Fruit fly (Drosophila melanogaster) whole organism, embryonic: ENCODE data around the gene SCaMC.

Experiments used
- Ada2b ChIP-seq: fragments of 200-800 bp; sonication (Bioruptor generic); IDR thresholded peaks from 2 replicates; pipeline ENCODE4 v1.3.6; 2022; ENCODE audit warnings: missing biosample characterization, missing genetic modification characterization
- B-H1 ChIP-seq: fragments of 200-800 bp; sonication (Bioruptor generic); IDR thresholded peaks from 3 replicates; pipeline ENCODE4 v1.3.6; 2022; ENCODE audit warnings: missing biosample characterization, missing genetic modification characterization
- CG11456 ChIP-seq: fragments of 200-800 bp; sonication (Bioruptor generic); IDR thresholded peaks from 3 replicates; pipeline ENCODE4 v1.3.6; 2022; ENCODE audit warnings: missing biosample characterization, missing genetic modification characterization
- CG13624 ChIP-seq: fragments of 200-800 bp; sonication (Bioruptor generic); optimal IDR thresholded peaks from 2 replicates; lab custom pipeline; 2016; ENCODE audit warnings: missing biosample characterization, missing genetic modification characterization
- CG18262 ChIP-seq: fragments of 200-800 bp; optimal IDR thresholded peaks from 3 replicates; lab custom pipeline; 2019; ENCODE audit warnings: missing biosample characterization, mild to moderate bottlenecking, missing genetic modification characterization, moderate library complexity
- CG7556 ChIP-seq: fragments of 200-800 bp; sonication (Bioruptor generic); optimal IDR thresholded peaks from 2 replicates; lab custom pipeline; 2017; ENCODE audit warnings: missing biosample characterization, mild to moderate bottlenecking, missing genetic modification characterization
- Lpt ChIP-seq: fragments of >200 bp; optimal IDR thresholded peaks from 2 replicates; lab custom pipeline; 2018; ENCODE audit warnings: missing biosample characterization, missing genetic modification characterization
- Scr ChIP-seq: fragments of 200-800 bp; sonication (Bioruptor generic); IDR thresholded peaks from 2 replicates; pipeline ENCODE4 v1.3.6; 2022; ENCODE audit warnings: missing biosample characterization, missing genetic modification characterization; ENCODE audit not compliant: partially characterized antibody
- ems ChIP-seq: fragments of 200-800 bp; sonication (Bioruptor generic); optimal IDR thresholded peaks from 3 replicates; lab custom pipeline; 2016; ENCODE audit warnings: missing biosample characterization, missing genetic modification characterization
- ewg ChIP-seq: fragments of 200-800 bp; sonication (Bioruptor generic); optimal IDR thresholded peaks from 3 replicates; lab custom pipeline; 2017; ENCODE audit warnings: mild to moderate bottlenecking, missing biosample characterization, missing genetic modification reagents, missing genetic modification characterization
- pb ChIP-seq: fragments of 200-800 bp; sonication (Bioruptor generic); optimal IDR thresholded peaks from 3 replicates; lab custom pipeline; 2016; ENCODE audit warnings: missing biosample characterization, missing genetic modification characterization
- rib ChIP-seq: fragments of 200-800 bp; sonication (Bioruptor generic); IDR thresholded peaks from 2 replicates; pipeline ENCODE4 v1.3.6; 2022; ENCODE audit warnings: missing biosample characterization, missing genetic modification characterization

DNA sequence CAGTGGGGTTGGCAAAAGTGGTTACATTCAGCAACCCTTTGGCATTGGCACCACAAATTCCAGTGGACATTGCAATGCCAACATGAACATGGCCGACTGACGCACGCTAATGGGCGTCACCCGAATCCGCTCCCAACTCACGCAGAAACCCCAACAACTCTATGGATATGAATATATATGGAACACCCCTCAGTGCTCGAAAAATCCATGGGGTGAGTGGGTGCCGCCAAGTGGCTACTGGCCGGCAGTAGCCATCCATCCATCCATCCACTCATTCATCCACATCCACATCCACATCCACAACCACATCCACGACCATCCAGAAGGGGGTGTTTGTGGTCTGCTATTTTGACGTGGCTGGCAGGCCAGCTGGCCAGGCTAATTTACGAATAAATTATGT is 32.4 kb upstream of the SCaMC start:
- no peak for TF ChIP-seq B-H1 (GFP tag; lab: Robert Waterston, UW)
- no peak for TF ChIP-seq ems (GFP tag; lab: Kevin White, UChicago)
- TF ChIP-seq CG18262 (tag; lab: Kevin White, UChicago) = no peak
- no peak for TF ChIP-seq CG7556 (GFP tag; lab: Kevin White, UChicago)
- TF ChIP-seq ewg (GFP tag; lab: Kevin White, UChicago) = no peak
- TF ChIP-seq Ada2b (GFP tag; lab: Robert Waterston, UW) = no peak
- no peak for TF ChIP-seq CG13624 (GFP tag; lab: Kevin White, UChicago)
- TF ChIP-seq Lpt (GFP tag; lab: Kevin White, UChicago) = no peak
- TF ChIP-seq rib = no peak
- TF ChIP-seq pb (GFP tag; lab: Kevin White, UChicago) = no peak
- TF ChIP-seq CG11456 = no peak
- no peak for TF ChIP-seq Scr (GFP tag; lab: Robert Waterston, UW)
